Worm (Caenorhabditis elegans) whole organism, L4 larva: Measurements from ENCODE around the gene inpp-4B.
A peak's percentile ranks its signal among the peaks of the same experiment; 100 is the strongest.
"Not testable (repeated sequence)": the region's sequence is repeated elsewhere in the genome, so short reads cannot be mapped to it uniquely, and the experiment has no call there.

Experiments used
- F37D6.2 ChIP-seq: sonication (generic microtip); optimal IDR thresholded peaks from 2 replicates; lab custom pipeline; 2016; ENCODE audit warnings: mild to moderate bottlenecking, missing genetic modification characterization, missing compliant biosample characterization
- Y105C5A.15 ChIP-seq: fragments of 200-800 bp; sonication (Bioruptor generic); IDR thresholded peaks from 2 replicates; pipeline ENCODE4 v1.3.6; 2022; ENCODE audit warnings: missing genetic modification characterization, missing compliant biosample characterization
- Y5F2A.4 ChIP-seq: fragments of 200-800 bp; sonication (Bioruptor generic); optimal IDR thresholded peaks from 2 replicates; lab custom pipeline; 2018; ENCODE audit warnings: mild to moderate bottlenecking, missing genetic modification characterization, missing compliant biosample characterization
- aha-1 ChIP-seq: fragments of 150-350 bp; peaks from one replicate; lab custom pipeline; 2014; ENCODE audit warnings: missing biosample characterization, missing genetic modification characterization
- ama-1 ChIP-seq: fragments of 150-350 bp; optimal IDR thresholded peaks from 2 replicates; lab custom pipeline; 2014; ENCODE audit warnings: inconsistent platforms, mixed read lengths
- attf-4 ChIP-seq: sonication (generic microtip); optimal IDR thresholded peaks from 3 replicates; lab custom pipeline; 2017; ENCODE audit warnings: missing biosample characterization, missing genetic modification characterization
- ceh-20 ChIP-seq: fragments of 200-800 bp; sonication (Bioruptor generic); IDR thresholded peaks from 2 replicates; pipeline ENCODE4 v1.3.6; 2022; ENCODE audit warnings: missing genetic modification reagents, missing genetic modification characterization, missing compliant biosample characterization
- ceh-28 ChIP-seq: fragments of 150-350 bp; optimal IDR thresholded peaks from 2 replicates; lab custom pipeline; 2014; ENCODE audit warnings: missing biosample characterization, missing genetic modification reagents, missing genetic modification characterization
- daf-16 ChIP-seq, 3 experiments: sonication (generic microtip); optimal IDR thresholded peaks; 2 replicates each; lab custom pipeline; 2016 to 2017; ENCODE audit warnings: missing genetic modification characterization in 3 of 3, missing genetic modification reagents in 3 of 3, mild to moderate bottlenecking in 2 of 3, missing compliant biosample characterization in 2 of 3, missing biosample characterization in 1 of 3, moderate library complexity in 1 of 3
- dpl-1 ChIP-seq: fragments of 150-350 bp; optimal IDR thresholded peaks from 2 replicates; lab custom pipeline; 2014; ENCODE audit warnings: missing biosample characterization, missing genetic modification reagents, missing genetic modification characterization
- duxl-1 ChIP-seq: sonication (generic microtip); optimal IDR thresholded peaks from 2 replicates; lab custom pipeline; 2016; ENCODE audit warnings: mild to moderate bottlenecking, missing genetic modification characterization, moderate library complexity, missing compliant biosample characterization; ENCODE audit not compliant: poor library complexity
- dve-1 ChIP-seq: sonication (generic microtip); optimal IDR thresholded peaks from 2 replicates; lab custom pipeline; 2017; ENCODE audit warnings: antibody characterized with exemption, mild to moderate bottlenecking, missing genetic modification characterization, missing compliant biosample characterization; ENCODE audit not compliant: insufficient read depth
- egl-27 ChIP-seq: sonication (generic microtip); optimal IDR thresholded peaks from 3 replicates; lab custom pipeline; 2017; ENCODE audit warnings: missing biosample characterization, missing genetic modification reagents, missing genetic modification characterization
- fkh-10 ChIP-seq: fragments of 150-350 bp; optimal IDR thresholded peaks from 2 replicates; lab custom pipeline; 2014; ENCODE audit warnings: missing biosample characterization, missing genetic modification reagents, missing genetic modification characterization
- fos-1 ChIP-seq: fragments of 150-350 bp; optimal IDR thresholded peaks from 2 replicates; lab custom pipeline; 2014; ENCODE audit warnings: missing biosample characterization, missing genetic modification characterization
- hlh-11 ChIP-seq: fragments of 200-800 bp; sonication (Bioruptor generic); optimal IDR thresholded peaks from 2 replicates; lab custom pipeline; 2018; ENCODE audit warnings: mild to moderate bottlenecking, missing genetic modification characterization, missing compliant biosample characterization
- hlh-30 ChIP-seq: sonication (generic microtip); optimal IDR thresholded peaks from 2 replicates; lab custom pipeline; 2017; ENCODE audit warnings: antibody characterized with exemption, mild to moderate bottlenecking, missing genetic modification characterization, missing compliant biosample characterization; ENCODE audit not compliant: insufficient read depth
- hmg-1.1 ChIP-seq: fragments of 200-800 bp; sonication (Bioruptor generic); IDR thresholded peaks from 2 replicates; pipeline ENCODE4 v1.3.6; 2022; ENCODE audit warnings: missing genetic modification reagents, missing genetic modification characterization, missing compliant biosample characterization
- lin-13 ChIP-seq: fragments of 150-350 bp; optimal IDR thresholded peaks from 2 replicates; lab custom pipeline; 2014; ENCODE audit warnings: missing biosample characterization, missing genetic modification reagents, missing genetic modification characterization
- lin-15B ChIP-seq: fragments of 150-350 bp; sonication (generic microtip); optimal IDR thresholded peaks from 3 replicates; lab custom pipeline; 2014; ENCODE audit warnings: missing biosample characterization, missing genetic modification characterization
- lsy-2 ChIP-seq, 2 experiments: fragments of 150-350 bp in 1 of 2; sonication (generic microtip) in 1 of 2; optimal IDR thresholded peaks; 2 replicates each; lab custom pipeline; 2014 to 2017; ENCODE audit warnings: missing biosample characterization in 2 of 2, missing genetic modification characterization in 2 of 2
- madf-5 ChIP-seq, 2 experiments: fragments of 200-800 bp; sonication (Bioruptor generic); IDR thresholded peaks; 2 replicates each; pipeline ENCODE4 v1.3.6; 2022; ENCODE audit warnings: missing compliant biosample characterization in 2 of 2, missing genetic modification characterization in 2 of 2
- mdl-1 ChIP-seq, 2 experiments: fragments of 150-350 bp in 1 of 2; sonication (generic microtip) in 1 of 2; optimal IDR thresholded peaks; 2 replicates each; lab custom pipeline; 2014 to 2017; ENCODE audit warnings: missing biosample characterization in 2 of 2, missing genetic modification characterization in 2 of 2
- mep-1 ChIP-seq: fragments of 150-350 bp; sonication (generic microtip); optimal IDR thresholded peaks from 3 replicates; lab custom pipeline; 2014; ENCODE audit warnings: missing biosample characterization, missing genetic modification characterization
- mes-2 ChIP-seq: sonication (generic microtip); optimal IDR thresholded peaks from 2 replicates; lab custom pipeline; 2016; ENCODE audit warnings: missing genotype, mild to moderate bottlenecking, missing genetic modification characterization, missing compliant biosample characterization; ENCODE audit not compliant: poor library complexity, severe bottlenecking
- nhr-102 ChIP-seq: sonication (generic microtip); optimal IDR thresholded peaks from 2 replicates; lab custom pipeline; 2016; ENCODE audit warnings: mild to moderate bottlenecking, missing genetic modification characterization, moderate library complexity, missing compliant biosample characterization
- nhr-237 ChIP-seq: sonication (generic microtip); optimal IDR thresholded peaks from 2 replicates; lab custom pipeline; 2017; ENCODE audit warnings: missing biosample characterization, missing genetic modification characterization
- nhr-28 ChIP-seq: fragments of 150-350 bp; optimal IDR thresholded peaks from 2 replicates; lab custom pipeline; 2014; ENCODE audit warnings: missing biosample characterization, missing genetic modification characterization
- nhr-6 ChIP-seq: fragments of 150-350 bp; optimal IDR thresholded peaks from 2 replicates; lab custom pipeline; 2014; ENCODE audit warnings: missing biosample characterization, missing genetic modification characterization
- nhr-77 ChIP-seq: fragments of 150-350 bp; optimal IDR thresholded peaks from 2 replicates; lab custom pipeline; 2014; ENCODE audit warnings: missing biosample characterization, missing genetic modification characterization
- pha-4 ChIP-seq, 2 experiments: fragments of 150-350 bp in 1 of 2; fragments of 200-800 bp in 1 of 2; sonication (Bioruptor generic) in 1 of 2; IDR thresholded peaks in 1 of 2; optimal IDR thresholded peaks in 1 of 2; 2 replicates each; pipeline versions ENCODE4 v1.3.6 to Lab custom; 2014 to 2022; ENCODE audit warnings: missing genetic modification characterization in 2 of 2, missing genetic modification reagents in 2 of 2, missing biosample characterization in 1 of 2, missing compliant biosample characterization in 1 of 2
- php-3 ChIP-seq: fragments of 200-800 bp; sonication (Bioruptor generic); IDR thresholded peaks from 2 replicates; pipeline ENCODE4 v1.3.6; 2022; ENCODE audit warnings: missing genetic modification reagents, missing genetic modification characterization, missing compliant biosample characterization
- rbr-2 ChIP-seq: sonication (generic microtip); optimal IDR thresholded peaks from 2 replicates; lab custom pipeline; 2016; ENCODE audit warnings: missing genotype, missing genetic modification characterization, missing compliant biosample characterization
- saeg-2 ChIP-seq: fragments of 200-800 bp; sonication (Bioruptor generic); IDR thresholded peaks from 2 replicates; pipeline ENCODE4 v1.3.6; 2022; ENCODE audit warnings: missing genetic modification reagents, missing genetic modification characterization, missing compliant biosample characterization
- tag-97 ChIP-seq: fragments of 200-800 bp; sonication (Bioruptor generic); IDR thresholded peaks from 2 replicates; pipeline ENCODE4 v1.3.6; 2022; ENCODE audit warnings: missing genetic modification characterization, missing compliant biosample characterization
- tra-1 ChIP-seq: fragments of 200-800 bp; sonication (Bioruptor generic); IDR thresholded peaks from 2 replicates; pipeline ENCODE4 v1.3.6; 2022; ENCODE audit warnings: missing genetic modification reagents, missing genetic modification characterization, missing compliant biosample characterization
- unc-130 ChIP-seq: sonication (generic microtip); optimal IDR thresholded peaks from 2 replicates; lab custom pipeline; 2016; ENCODE audit warnings: missing genetic modification reagents, missing genetic modification characterization, missing compliant biosample characterization
- unc-62 ChIP-seq, 3 experiments: fragments of 150-350 bp in 1 of 3; sonication (generic microtip); optimal IDR thresholded peaks in 2 of 3; peaks in 1 of 3; 1 replicate in 1 of 3; 2 replicates in 2 of 3; lab custom pipeline; 2014 to 2017; ENCODE audit warnings: missing biosample characterization in 3 of 3, missing genetic modification characterization in 3 of 3, missing genetic modification reagents in 3 of 3, missing genotype in 1 of 3
- zip-11 ChIP-seq: fragments of 200-800 bp; sonication (Bioruptor generic); IDR thresholded peaks from 2 replicates; pipeline ENCODE4 v1.3.6; 2022; ENCODE audit warnings: missing genetic modification characterization, missing compliant biosample characterization
- zip-2 ChIP-seq: fragments of 150-350 bp; optimal IDR thresholded peaks from 2 replicates; lab custom pipeline; 2014; ENCODE audit warnings: missing biosample characterization, missing genetic modification characterization
- ztf-7 ChIP-seq: fragments of 150-350 bp; optimal IDR thresholded peaks from 2 replicates; lab custom pipeline; 2014; ENCODE audit warnings: missing biosample characterization, missing genetic modification characterization

The inpp-4B gene

ce11 chrIII:10236291-10236871 lies 30.3 kb downstream of the inpp-4B start (continued):
- TF ChIP-seq zip-11: no peak
- TF ChIP-seq ceh-20 (GFP tag; lab: Robert Waterston, UW): no peak
- TF ChIP-seq lin-13 (GFP tag; lab: Kevin White, UChicago): no peak
- no peak for TF ChIP-seq nhr-77 (tag; lab: Kevin White, UChicago)

ce11 chrIII:10233979-10234378 lies 32.7 kb downstream of the inpp-4B start, which contains the start of gene paml-1:
Gene paml-1 (minus strand): TSS chrIII:10234079.
- TF ChIP-seq attf-4 (tag; lab: Kevin White, UChicago) (no peak), Y105C5A.15 (no peak), nhr-6 (tag; lab: Kevin White, UChicago) (no peak), madf-5 (GFP tag; IDR thresholded peaks at IDR 0.05; lab: Robert Waterston, UW) (no peak), mes-2 (no peak), php-3 (GFP tag; lab: Robert Waterston, UW) (no peak), duxl-1 (no peak), hlh-11 (tag; lab: Kevin White, UChicago) (no peak), hmg-1.1 (GFP tag; lab: Robert Waterston, UW) (no peak)

- no peak for TF ChIP-seq php-3 (GFP tag; lab: Robert Waterston, UW)
- TF ChIP-seq unc-62 (GFP tag; optimal IDR thresholded peaks at IDR 0.05 in 1 of 2; lab: Kevin White, UChicago): peak in 1 of 2 experiments; percentile 94
- TF ChIP-seq unc-62 (tag; optimal IDR thresholded peaks at IDR 0.05; lab: Kevin White, UChicago): no peak
Observed at ce11 chrIII:10231641-10232040, 35.0 kb downstream of the inpp-4B start.

ce11 chrIII:10221860-10222259 lies 44.8 kb downstream of the inpp-4B start, which contains the start of gene Y70G10A.4:
Gene Y70G10A.4 (plus strand): TSS chrIII:10222160.
- not testable (repeated sequence) for TF ChIP-seq Y5F2A.4 (GFP tag; lab: Kevin White, UChicago); tra-1 (GFP tag; lab: Robert Waterston, UW); fos-1

ce11 chrIII:10218587-10218986 lies 48.1 kb downstream of the inpp-4B start, which contains the start of the genes rde-4 and cox-14:
Gene rde-4 (minus strand): TSS chrIII:10218646.
Gene cox-14 (plus strand): TSS chrIII:10218942.
- TF ChIP-seq ztf-7 (tag; lab: Kevin White, UChicago): peak; percentile 73
- TF ChIP-seq zip-2: no peak
- peak; percentile 96 to 100 for TF ChIP-seq lsy-2 (tag; optimal IDR thresholded peaks at IDR 0.05; lab: Kevin White, UChicago)
- peak; percentile 56 for TF ChIP-seq unc-130 (GFP tag; lab: Kevin White, UChicago)
- TF ChIP-seq dve-1 (tag; lab: Kevin White, UChicago): peak; percentile 78
- no peak for TF ChIP-seq daf-16 (GFP tag; optimal IDR thresholded peaks at IDR 0.05; lab: Kevin White, UChicago)
- peak; percentile 78 for TF ChIP-seq daf-16 (tag; optimal IDR thresholded peaks at IDR 0.05; lab: Kevin White, UChicago)
- no peak for TF ChIP-seq saeg-2
- peak; percentile 64 for TF ChIP-seq aha-1 (tag; lab: Kevin White, UChicago)
- peak; percentile 93 for TF ChIP-seq dpl-1 (GFP tag; lab: Kevin White, UChicago)
- TF ChIP-seq fkh-10 (GFP tag; lab: Kevin White, UChicago): peak; percentile 23
- TF ChIP-seq tag-97 (GFP tag; lab: Robert Waterston, UW): no peak
- TF ChIP-seq lin-13 (GFP tag; lab: Kevin White, UChicago): peak; percentile 68
- TF ChIP-seq nhr-102 (tag; lab: Kevin White, UChicago): peak; percentile 34
- peak; percentile 73 for TF ChIP-seq rbr-2 (tag; lab: Kevin White, UChicago)
- no peak for TF ChIP-seq pha-4 (GFP tag; IDR thresholded peaks at IDR 0.05; lab: Robert Waterston, UW)
- TF ChIP-seq pha-4 (tag; optimal IDR thresholded peaks at IDR 0.05; lab: Kevin White, UChicago): peak; percentile 57
- no peak for TF ChIP-seq fos-1
- TF ChIP-seq hlh-30: peak; percentile 88
- TF ChIP-seq nhr-28: peak; percentile 68
- TF ChIP-seq mep-1 (tag; lab: Kevin White, UChicago): peak; percentile 89
- no peak for TF ChIP-seq ceh-28 (tag; lab: Kevin White, UChicago)
- peak; percentile 9 for TF ChIP-seq egl-27 (tag; lab: Kevin White, UChicago)
- TF ChIP-seq nhr-237 (tag; lab: Kevin White, UChicago): no peak
- TF ChIP-seq ama-1 (lab: Kevin White, UChicago): peak; percentile 18
- no peak for TF ChIP-seq lin-15B (tag; lab: Kevin White, UChicago)
- TF ChIP-seq nhr-77 (tag; lab: Kevin White, UChicago): peak; percentile 66
- peak; percentile 30 for TF ChIP-seq F37D6.2 (tag; lab: Kevin White, UChicago)
- no peak for TF ChIP-seq Y5F2A.4 (GFP tag; lab: Kevin White, UChicago)
- peak in 1 of 2 experiments; percentile 17 for TF ChIP-seq mdl-1 (tag; optimal IDR thresholded peaks at IDR 0.05; lab: Kevin White, UChicago)
- peak; percentile 84 for TF ChIP-seq nhr-6 (tag; lab: Kevin White, UChicago)
